Worm (Caenorhabditis elegans) whole organism, L1 larva: ENCODE data around the gene adt-2.
A peak's percentile ranks its signal among the peaks of the same experiment; 100 is the strongest.

ENCODE experiments used
- aly-2 ChIP-seq: fragments of 150-350 bp; optimal IDR thresholded peaks from 2 replicates; lab custom pipeline; 2014; ENCODE audit warnings: missing biosample characterization, missing genetic modification characterization
- elt-3 ChIP-seq, 6 experiments: fragments of 150-350 bp in 1 of 6; sonication (generic microtip); optimal IDR thresholded peaks; 2 replicates each; lab custom pipeline; 2017 to 2018; ENCODE audit warnings: missing biosample characterization in 6 of 6, missing genetic modification characterization in 6 of 6, inconsistent platforms in 1 of 6
- lin-39 ChIP-seq: fragments of 150-350 bp; optimal IDR thresholded peaks from 2 replicates; lab custom pipeline; 2014; ENCODE audit warnings: missing biosample characterization, missing genetic modification reagents, missing genetic modification characterization
- nhr-11 ChIP-seq: fragments of 150-350 bp; optimal IDR thresholded peaks from 2 replicates; lab custom pipeline; 2014; ENCODE audit warnings: missing biosample characterization, missing genetic modification characterization

DNA sequence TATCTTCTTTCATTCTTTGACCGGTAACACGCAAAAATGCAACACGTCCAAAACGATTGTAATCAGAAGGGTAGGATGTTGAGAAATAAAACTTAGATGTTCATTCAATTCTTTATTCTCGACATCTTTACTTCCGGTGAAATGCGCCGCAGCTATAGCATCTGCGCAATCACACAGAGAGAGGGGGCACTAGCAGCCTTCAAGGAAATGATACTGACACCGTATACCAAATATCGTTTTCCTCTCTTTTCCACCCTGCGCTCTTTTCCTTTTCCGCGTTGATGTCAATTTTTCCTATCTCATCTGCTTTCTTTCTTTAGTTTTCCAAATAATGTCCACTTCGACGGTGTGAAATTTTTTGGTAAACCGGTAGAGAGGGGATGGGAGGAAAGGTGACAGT, 4.7 kb downstream of the adt-2 start:
- TF ChIP-seq aly-2 (no peak), elt-3 (tag; optimal IDR thresholded peaks at IDR 0.05; lab: Kevin White, UChicago) (peak in 5 of 6 experiments; percentile 13 to 57 (median 50)), nhr-11 (tag; lab: Kevin White, UChicago) (no peak), lin-39 (no peak)
